Fruit fly (Drosophila melanogaster) whole organism, embryonic: ENCODE measurements around the gene Agxt.

Experiments
- Atf-2 ChIP-seq: fragments of 200-800 bp; sonication (Bioruptor generic); optimal IDR thresholded peaks from 2 replicates; lab custom pipeline; 2016; ENCODE audit warnings: missing biosample characterization, missing genetic modification characterization
- Bgb ChIP-seq: fragments of 200-800 bp; sonication (Bioruptor generic); IDR thresholded peaks from 2 replicates; pipeline ENCODE4 v1.3.6; 2022; ENCODE audit warnings: missing biosample characterization, missing genetic modification characterization; ENCODE audit not compliant: partially characterized antibody
- Bteb2 ChIP-seq: fragments of 200-800 bp; sonication (Bioruptor generic); optimal IDR thresholded peaks from 2 replicates; lab custom pipeline; 2016; ENCODE audit warnings: missing biosample characterization, missing genetic modification characterization
- CG10274 ChIP-seq: fragments of 200-800 bp; sonication (Bioruptor generic); optimal IDR thresholded peaks from 3 replicates; lab custom pipeline; 2017; ENCODE audit warnings: missing biosample characterization, mild to moderate bottlenecking, missing genetic modification characterization
- CG10431 ChIP-seq: fragments of 200-800 bp; sonication (Bioruptor generic); optimal IDR thresholded peaks from 3 replicates; lab custom pipeline; 2018; ENCODE audit warnings: missing biosample characterization, mild to moderate bottlenecking, missing genetic modification characterization
- CG11560 ChIP-seq: fragments of 200-800 bp; sonication (Bioruptor generic); IDR thresholded peaks from 3 replicates; pipeline ENCODE4 v1.3.6; 2022; ENCODE audit warnings: missing biosample characterization, missing genetic modification characterization
- CG11695 ChIP-seq: fragments of 200-800 bp; sonication (Bioruptor generic); IDR thresholded peaks from 3 replicates; pipeline ENCODE4 v1.3.6; 2022; ENCODE audit warnings: missing biosample characterization, missing genetic modification characterization
- CG12299 ChIP-seq: fragments of 200-800 bp; sonication (Bioruptor generic); optimal IDR thresholded peaks from 2 replicates; lab custom pipeline; 2018; ENCODE audit warnings: missing biosample characterization, mild to moderate bottlenecking, missing genetic modification characterization
- CG12659 ChIP-seq: fragments of 200-800 bp; sonication (Bioruptor generic); optimal IDR thresholded peaks from 3 replicates; lab custom pipeline; 2017; ENCODE audit warnings: mild to moderate bottlenecking, missing biosample characterization, missing genetic modification reagents, missing genetic modification characterization
- CG13424 ChIP-seq: fragments of 200-800 bp; sonication (Bioruptor generic); optimal IDR thresholded peaks from 2 replicates; lab custom pipeline; 2019; ENCODE audit warnings: missing biosample characterization, mild to moderate bottlenecking, missing genetic modification characterization, moderate library complexity
- CG13624 ChIP-seq: fragments of 200-800 bp; sonication (Bioruptor generic); optimal IDR thresholded peaks from 2 replicates; lab custom pipeline; 2016; ENCODE audit warnings: missing biosample characterization, missing genetic modification characterization
- CG15269 ChIP-seq: fragments of 200-800 bp; sonication (Bioruptor generic); optimal IDR thresholded peaks from 2 replicates; lab custom pipeline; 2018; ENCODE audit warnings: missing biosample characterization, mild to moderate bottlenecking, missing genetic modification characterization, moderate library complexity
- CG17359 ChIP-seq: fragments of 200-800 bp; sonication (Bioruptor generic); optimal IDR thresholded peaks from 3 replicates; lab custom pipeline; 2018; ENCODE audit warnings: missing biosample characterization, mild to moderate bottlenecking, missing genetic modification characterization, moderate library complexity
- CG17912 ChIP-seq: fragments of 200-800 bp; sonication (Bioruptor generic); optimal IDR thresholded peaks from 2 replicates; lab custom pipeline; 2018; ENCODE audit warnings: missing biosample characterization, mild to moderate bottlenecking, missing genetic modification characterization
- CG31441 ChIP-seq: fragments of 200-800 bp; sonication (Bioruptor generic); IDR thresholded peaks from 2 replicates; pipeline ENCODE4 v1.3.6; 2022; ENCODE audit warnings: missing biosample characterization, missing genetic modification characterization
- CG4424 ChIP-seq: fragments of 200-800 bp; sonication (Bioruptor generic); optimal IDR thresholded peaks from 3 replicates; lab custom pipeline; 2016; ENCODE audit warnings: missing biosample characterization, missing genetic modification characterization
- CG4730 ChIP-seq: fragments of 200-800 bp; sonication (Bioruptor generic); IDR thresholded peaks from 2 replicates; pipeline ENCODE4 v1.3.6; 2022; ENCODE audit warnings: missing biosample characterization, missing genetic modification characterization
- CG4820 ChIP-seq: fragments of 200-800 bp; sonication (Bioruptor generic); optimal IDR thresholded peaks from 3 replicates; lab custom pipeline; 2016; ENCODE audit warnings: missing biosample characterization, missing genetic modification characterization
- CG7271 ChIP-seq: fragments of 200-800 bp; sonication (Bioruptor generic); optimal IDR thresholded peaks from 2 replicates; lab custom pipeline; 2018; ENCODE audit warnings: missing biosample characterization, mild to moderate bottlenecking, missing genetic modification characterization, moderate library complexity
- CG8478 ChIP-seq: fragments of >200 bp; optimal IDR thresholded peaks from 2 replicates; lab custom pipeline; 2018
- CkIIα-i1 ChIP-seq: fragments of 200-800 bp; sonication (Bioruptor generic); IDR thresholded peaks from 2 replicates; pipeline ENCODE4 v1.3.6; 2022; ENCODE audit warnings: missing biosample characterization, missing genetic modification characterization
- ERR ChIP-seq: fragments of 200-800 bp; sonication (Bioruptor generic); optimal IDR thresholded peaks from 2 replicates; lab custom pipeline; 2016; ENCODE audit warnings: missing biosample characterization, missing genetic modification characterization
- Eip74EF ChIP-seq, 2 experiments: fragments of 200-800 bp in 1 of 2; fragments of >200 bp in 1 of 2; sonication (Bioruptor generic) in 1 of 2; optimal IDR thresholded peaks; 2 replicates each; lab custom pipeline; 2017 to 2019; ENCODE audit warnings: missing biosample characterization in 2 of 2, missing genetic modification characterization in 2 of 2, mild to moderate bottlenecking in 1 of 2, moderate library complexity in 1 of 2
- Hmx ChIP-seq: fragments of 200-800 bp; sonication (Bioruptor generic); optimal IDR thresholded peaks from 2 replicates; lab custom pipeline; 2016; ENCODE audit warnings: missing biosample characterization, missing genetic modification characterization
- Hr78 ChIP-seq, 2 experiments: fragments of 200-800 bp in 1 of 2; fragments of >200 bp in 1 of 2; sonication (Bioruptor generic) in 1 of 2; optimal IDR thresholded peaks; 2 replicates each; lab custom pipeline; 2017 to 2019; ENCODE audit warnings: missing biosample characterization in 2 of 2, missing genetic modification characterization in 2 of 2, mild to moderate bottlenecking in 1 of 2, moderate library complexity in 1 of 2
- Lhr ChIP-seq: fragments of 200-800 bp; sonication (Bioruptor generic); optimal IDR thresholded peaks from 3 replicates; lab custom pipeline; 2017; ENCODE audit warnings: mild to moderate bottlenecking, missing biosample characterization, missing genetic modification reagents, missing genetic modification characterization
- Nf-YC ChIP-seq: fragments of 200-800 bp; optimal IDR thresholded peaks from 3 replicates; lab custom pipeline; 2019; ENCODE audit warnings: missing biosample characterization, mild to moderate bottlenecking, missing genetic modification characterization, moderate library complexity
- Trl ChIP-seq, 3 experiments: fragments of >200 bp in 2 of 3; fragments of 200-800 bp in 1 of 3; sonication (Bioruptor generic) in 1 of 3; optimal IDR thresholded peaks; 2 replicates in 1 of 3; 3 replicates in 2 of 3; lab custom pipeline; 2016 to 2017; ENCODE audit warnings: missing biosample characterization in 1 of 3, missing genetic modification characterization in 1 of 3
- bab2 ChIP-seq: fragments of 200-800 bp; sonication (Bioruptor generic); optimal IDR thresholded peaks from 2 replicates; lab custom pipeline; 2016; ENCODE audit warnings: missing biosample characterization, missing genetic modification characterization
- btn ChIP-seq: fragments of 200-800 bp; sonication (Bioruptor generic); optimal IDR thresholded peaks from 2 replicates; lab custom pipeline; 2016; ENCODE audit warnings: missing biosample characterization, missing genetic modification characterization
- chn ChIP-seq: fragments of 200-800 bp; sonication (Bioruptor generic); optimal IDR thresholded peaks from 2 replicates; lab custom pipeline; 2016; ENCODE audit warnings: missing biosample characterization, missing genetic modification characterization
- gfzf ChIP-seq: fragments of 200-800 bp; sonication (Bioruptor generic); optimal IDR thresholded peaks from 2 replicates; lab custom pipeline; 2016; ENCODE audit warnings: missing biosample characterization, mild to moderate bottlenecking, missing genetic modification characterization, moderate library complexity
- grn ChIP-seq: fragments of 200-800 bp; sonication (Bioruptor generic); optimal IDR thresholded peaks from 3 replicates; lab custom pipeline; 2017; ENCODE audit warnings: missing biosample characterization, missing genetic modification characterization
- insv ChIP-seq, 2 experiments: fragments of 200-800 bp; sonication (Bioruptor generic); optimal IDR thresholded peaks; 3 replicates each; lab custom pipeline; 2016 to 2018; ENCODE audit warnings: missing biosample characterization in 2 of 2, missing genetic modification characterization in 2 of 2
- lmd ChIP-seq: fragments of 200-800 bp; sonication (Bioruptor generic); IDR thresholded peaks from 2 replicates; pipeline ENCODE4 v1.3.6; 2022; ENCODE audit warnings: missing biosample characterization, missing genetic modification characterization
- oc ChIP-seq: fragments of 200-800 bp; sonication (Bioruptor generic); optimal IDR thresholded peaks from 2 replicates; lab custom pipeline; 2018; ENCODE audit warnings: missing biosample characterization, mild to moderate bottlenecking, missing genetic modification characterization, moderate library complexity
- org-1 ChIP-seq: fragments of 200-800 bp; sonication (Bioruptor generic); optimal IDR thresholded peaks from 2 replicates; lab custom pipeline; 2017; ENCODE audit warnings: missing biosample characterization, missing genetic modification characterization
- pb ChIP-seq: fragments of 200-800 bp; sonication (Bioruptor generic); optimal IDR thresholded peaks from 3 replicates; lab custom pipeline; 2016; ENCODE audit warnings: missing biosample characterization, missing genetic modification characterization
- pum ChIP-seq: fragments of 200-800 bp; sonication (Bioruptor generic); optimal IDR thresholded peaks from 2 replicates; lab custom pipeline; 2016; ENCODE audit warnings: missing biosample characterization, missing genetic modification characterization
- ro ChIP-seq: fragments of 200-800 bp; sonication (Bioruptor generic); IDR thresholded peaks from 2 replicates; pipeline ENCODE4 v1.3.6; 2022; ENCODE audit warnings: missing biosample characterization, missing genetic modification characterization
- run ChIP-seq: fragments of 200-800 bp; sonication (Bioruptor generic); optimal IDR thresholded peaks from 3 replicates; lab custom pipeline; 2018; ENCODE audit warnings: missing biosample characterization, mild to moderate bottlenecking, missing genetic modification characterization
- salm ChIP-seq: fragments of 200-800 bp; sonication (Bioruptor generic); optimal IDR thresholded peaks from 2 replicates; lab custom pipeline; 2018; ENCODE audit warnings: missing biosample characterization, mild to moderate bottlenecking, missing genetic modification characterization
- sc ChIP-seq, 3 experiments: fragments of >200 bp in 2 of 3; fragments of 200-800 bp in 1 of 3; sonication (Bioruptor generic) in 1 of 3; optimal IDR thresholded peaks; 2 replicates in 2 of 3; 3 replicates in 1 of 3; lab custom pipeline; 2017; ENCODE audit warnings: mild to moderate bottlenecking in 1 of 3, missing biosample characterization in 1 of 3, missing genetic modification characterization in 1 of 3, missing genetic modification reagents in 1 of 3
- sna ChIP-seq: fragments of 200-800 bp; sonication (Bioruptor generic); IDR thresholded peaks from 2 replicates; pipeline ENCODE4 v1.3.6; 2022; ENCODE audit warnings: missing biosample characterization, missing genetic modification characterization; ENCODE audit not compliant: partially characterized antibody
- tin ChIP-seq: fragments of 200-800 bp; sonication (Bioruptor generic); optimal IDR thresholded peaks from 3 replicates; lab custom pipeline; 2016; ENCODE audit warnings: missing biosample characterization, missing genetic modification characterization
- vvl ChIP-seq: fragments of 200-800 bp; sonication (Bioruptor generic); IDR thresholded peaks from 2 replicates; pipeline ENCODE4 v1.3.6; 2022; ENCODE audit warnings: missing biosample characterization, missing genetic modification characterization
- wek ChIP-seq: fragments of 200-800 bp; sonication (Bioruptor generic); optimal IDR thresholded peaks from 3 replicates; lab custom pipeline; 2018; ENCODE audit warnings: missing biosample characterization, mild to moderate bottlenecking, missing genetic modification characterization, moderate library complexity

Agxt gene

dm6 chrX:6571234-6571915, 42.6 kb downstream of the Agxt start (continued):
- TF ChIP-seq CkIIα-i1 (no peak), CG8478 (lab: Kevin White, UChicago) (peak; percentile 60), Trl (optimal IDR thresholded peaks at IDR 0.05; lab: Kevin White, UChicago) (peak in 1 of 2 experiments; percentile 55), Trl (GFP tag; optimal IDR thresholded peaks at IDR 0.05; lab: Kevin White, UChicago) (no peak), CG17912 (GFP tag; lab: Kevin White, UChicago) (peak; percentile 51), Bteb2 (no peak), CG11560 (tag; lab: Robert Waterston, UW) (peak; percentile 27; the same call in 1 of the 3 replicates), run (tag; lab: Kevin White, UChicago) (peak; percentile 77), CG4730 (GFP tag; lab: Robert Waterston, UW) (peak; percentile 58), chn (GFP tag; lab: Kevin White, UChicago) (peak; percentile 59), Hr78 (GFP tag; optimal IDR thresholded peaks at IDR 0.05; lab: Kevin White, UChicago) (peak in 1 of 2 experiments; percentile 83), wek (GFP tag; lab: Kevin White, UChicago) (peak; percentile 56), Eip74EF (GFP tag; optimal IDR thresholded peaks at IDR 0.05; lab: Kevin White, UChicago) (peak in 1 of 2 experiments; percentile 86), Atf-2 (GFP tag; lab: Kevin White, UChicago) (peak; percentile 15), CG15269 (tag; lab: Kevin White, UChicago) (peak; percentile 88), Lhr (GFP tag; lab: Kevin White, UChicago) (peak; percentile 80), CG7271 (tag; lab: Kevin White, UChicago) (peak; percentile 58), CG4820 (GFP tag; lab: Kevin White, UChicago) (peak; percentile 86), sc (optimal IDR thresholded peaks at IDR 0.05; lab: Kevin White, UChicago) (no peak), sc (GFP tag; optimal IDR thresholded peaks at IDR 0.05; lab: Kevin White, UChicago) (peak; percentile 90), tin (peak; percentile 84), CG11695 (GFP tag; lab: Robert Waterston, UW) (peak; percentile 90), lmd (peak; percentile 87), CG13424 (tag; lab: Kevin White, UChicago) (peak; percentile 94), gfzf (GFP tag; lab: Kevin White, UChicago) (no peak), salm (tag; lab: Kevin White, UChicago) (peak; percentile 89), org-1 (GFP tag; lab: Kevin White, UChicago) (peak; percentile 86), Nf-YC (tag; lab: Kevin White, UChicago) (peak; percentile 80), grn (GFP tag; lab: Kevin White, UChicago) (peak; percentile 10), Hmx (GFP tag; lab: Kevin White, UChicago) (no peak), ro (GFP tag; lab: Robert Waterston, UW) (peak; percentile 70; the same call in 1 of the 2 replicates), CG4424 (GFP tag; lab: Kevin White, UChicago) (peak; percentile 86), btn (GFP tag; lab: Kevin White, UChicago) (no peak), ERR (GFP tag; lab: Kevin White, UChicago) (no peak), insv (GFP tag; optimal IDR thresholded peaks at IDR 0.05; lab: Kevin White, UChicago) (peak in 1 of 2 experiments; percentile 20), oc (tag; lab: Kevin White, UChicago) (peak; percentile 87), CG13624 (GFP tag; lab: Kevin White, UChicago) (no peak), CG17359 (tag; lab: Kevin White, UChicago) (peak; percentile 90), CG31441 (peak; percentile 97), sna (GFP tag; lab: Robert Waterston, UW) (no peak), Bgb (GFP tag; lab: Robert Waterston, UW) (no peak), CG10274 (GFP tag; lab: Kevin White, UChicago) (peak; percentile 62), CG10431 (GFP tag; lab: Kevin White, UChicago) (peak; percentile 78), CG12299 (tag; lab: Kevin White, UChicago) (peak; percentile 84), pum (GFP tag; lab: Kevin White, UChicago) (peak; percentile 53), bab2 (GFP tag; lab: Kevin White, UChicago) (peak; percentile 48), vvl (GFP tag; lab: Robert Waterston, UW) (peak; percentile 88), pb (GFP tag; lab: Kevin White, UChicago) (no peak), CG12659 (GFP tag; lab: Kevin White, UChicago) (peak; percentile 89)
